Worm (Caenorhabditis elegans): ENCODE results near the gene ncap-1.

DNA sequence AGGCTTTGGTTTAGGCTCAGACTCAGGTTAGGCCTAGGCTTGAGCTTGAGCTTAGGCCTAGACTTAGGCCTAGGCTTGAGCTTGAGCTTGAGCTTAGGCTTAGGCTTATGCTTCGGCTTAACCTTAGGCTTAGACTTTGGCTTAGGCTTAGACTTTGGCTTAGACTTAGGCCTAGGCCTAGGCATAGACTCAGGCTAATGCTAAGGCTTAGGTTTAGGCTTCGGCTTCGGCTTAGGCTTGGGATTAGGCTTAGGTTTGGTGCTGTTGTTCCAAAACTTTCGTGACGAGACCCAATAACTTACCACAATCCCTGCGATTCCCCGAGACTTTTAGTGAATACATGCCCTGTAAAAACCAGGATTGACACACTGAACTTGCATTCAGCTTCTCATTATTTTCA is 20.6 kb upstream of the ncap-1 start:
- no peak for TF ChIP-seq nhr-23 (tag; optimal IDR thresholded peaks at IDR 0.05)
- no peak for TF ChIP-seq ceh-82 (tag; optimal IDR thresholded peaks at IDR 0.05)
- TF ChIP-seq mdl-1 (tag; optimal IDR thresholded peaks at IDR 0.05): no peak
